Worm (Caenorhabditis elegans): ENCODE data around the gene hsp-25.
A peak's percentile ranks its signal among the peaks of the same experiment; 100 is the strongest.

hsp-25 gene

DNA sequence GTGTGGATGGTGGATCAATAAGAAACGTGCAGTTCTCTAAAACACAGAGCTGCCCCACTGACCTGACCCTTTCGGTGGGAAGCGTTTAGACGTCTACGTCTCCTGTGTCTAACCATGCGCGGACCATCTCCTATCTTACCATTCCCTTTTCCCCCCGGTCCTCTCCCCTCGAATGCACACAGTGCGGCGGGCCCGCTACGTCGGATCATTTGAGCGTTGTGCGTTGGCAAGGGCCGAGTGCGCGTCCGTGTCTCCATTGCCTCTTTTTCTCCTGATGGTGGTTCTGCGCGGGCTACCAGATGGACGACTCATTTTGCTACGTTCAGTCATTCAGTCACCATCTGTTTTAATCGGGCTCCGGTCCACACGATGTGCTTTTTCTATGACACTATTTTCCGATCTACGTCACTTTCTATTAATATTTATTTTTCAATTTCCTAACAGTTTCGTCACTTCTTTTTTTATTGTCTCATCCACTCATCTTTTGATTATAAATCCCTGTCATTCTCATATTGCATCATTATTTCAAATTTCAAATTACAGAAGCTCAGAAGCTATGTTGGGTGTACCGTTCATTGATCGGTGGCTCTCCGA lies 43.7 kb downstream of the hsp-25 start, which contains the start of gene inx-3:
TSS of gene inx-3 (plus strand) at position 544 of the 594 bp plus-strand sequence.
- TF ChIP-seq F49E8.2 (tag; optimal IDR thresholded peaks at IDR 0.05; ENCODE audit: insufficient read depth) (no peak), unc-62 (GFP tag; optimal IDR thresholded peaks at IDR 0.05) (no peak), ceh-79 (tag; optimal IDR thresholded peaks at IDR 0.05) (no peak), ceh-58 (GFP tag; IDR thresholded peaks at IDR 0.05) (no peak), akir-1 (GFP tag; optimal IDR thresholded peaks at IDR 0.05) (no peak), madf-6 (GFP tag; IDR thresholded peaks at IDR 0.05) (peak; percentile 32; the same call in 1 of the 2 replicates), sptf-2 (GFP tag; optimal IDR thresholded peaks at IDR 0.05) (no peak), ceh-91 (GFP tag; IDR thresholded peaks at IDR 0.05) (no peak), Y95B8A.8 (GFP tag; IDR thresholded peaks at IDR 0.05) (no peak), hmg-1.2 (GFP tag; IDR thresholded peaks at IDR 0.05) (peak; percentile 33; the same call in 1 of the 2 replicates), aptf-2 (GFP tag; conservative IDR thresholded peaks at IDR 0.05) (peak; percentile 48), mxl-1 (tag; optimal IDR thresholded peaks at IDR 0.05) (no peak), rcor-1 (GFP tag; IDR thresholded peaks at IDR 0.05) (no peak), snpc-1.1 (tag; optimal IDR thresholded peaks at IDR 0.05; ENCODE audit: insufficient read depth) (no peak), attf-5 (GFP tag; optimal IDR thresholded peaks at IDR 0.05) (no peak), B0019.2 (GFP tag; conservative IDR thresholded peaks at IDR 0.05) (no peak), F55B11.4 (tag; optimal IDR thresholded peaks at IDR 0.05; ENCODE audit: borderline replicate concordance, insufficient read depth) (no peak), hmg-20 (GFP tag; IDR thresholded peaks at IDR 0.05) (no peak), zfh-2 (GFP tag; conservative IDR thresholded peaks at IDR 0.05) (peak; percentile 88), K12H6.12 (tag; optimal IDR thresholded peaks at IDR 0.05) (no peak), nhr-120 (GFP tag; IDR thresholded peaks at IDR 0.05) (no peak), ets-4 (GFP tag; optimal IDR thresholded peaks at IDR 0.05) (no peak), nhr-80 (tag; optimal IDR thresholded peaks at IDR 0.05) (no peak), ztf-25 (GFP tag; IDR thresholded peaks at IDR 0.05) (no peak), F10E7.11 (tag; optimal IDR thresholded peaks at IDR 0.05) (no peak), F52B5.7 (tag; optimal IDR thresholded peaks at IDR 0.05) (no peak), F57A8.1 (GFP tag; optimal IDR thresholded peaks at IDR 0.05) (no peak), bed-2 (GFP tag; IDR thresholded peaks at IDR 0.05) (0 out of 2 replicates have a peak, but pooled peaks have one; percentile 19), Y56A3A.18 (GFP tag; IDR thresholded peaks at IDR 0.05) (no peak), mel-28 (tag; optimal IDR thresholded peaks at IDR 0.05; ENCODE audit: borderline replicate concordance) (no peak), pbrm-1 (GFP tag; IDR thresholded peaks at IDR 0.05) (no peak), rpc-1 (optimal IDR thresholded peaks at IDR 0.05) (no peak), rpc-1 (tag; optimal IDR thresholded peaks at IDR 0.05) (no peak), madf-8 (GFP tag; conservative IDR thresholded peaks at IDR 0.05) (no peak), lsy-27 (tag; optimal IDR thresholded peaks at IDR 0.05; ENCODE audit: borderline replicate concordance, insufficient read depth) (no peak), snpc-1.3 (tag; optimal IDR thresholded peaks at IDR 0.05; ENCODE audit: insufficient read depth) (no peak)

DNA sequence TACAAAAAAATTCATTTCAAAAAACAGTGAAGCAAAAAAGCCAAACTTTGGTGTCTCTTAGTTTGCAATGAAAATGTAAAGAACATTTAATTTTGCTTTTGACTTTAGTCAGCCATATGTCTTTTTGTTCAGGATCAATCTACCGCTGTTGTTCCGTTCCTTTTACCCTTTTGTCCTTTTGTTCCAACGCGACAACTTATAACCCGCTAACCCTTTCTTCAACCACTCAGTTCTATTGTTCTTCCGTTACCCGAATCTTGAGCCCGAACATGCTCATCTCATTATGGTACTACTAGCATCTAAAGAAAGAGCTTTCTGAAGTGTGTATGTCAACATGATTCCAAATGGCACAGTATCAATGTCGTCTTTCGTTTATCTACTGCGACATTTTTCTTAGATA lies 45.4 kb downstream of the hsp-25 start:
- TF ChIP-seq sptf-2 (GFP tag; optimal IDR thresholded peaks at IDR 0.05) (no peak), madf-10 (tag; optimal IDR thresholded peaks at IDR 0.05) (no peak), nhr-179 (tag; optimal IDR thresholded peaks at IDR 0.05) (no peak)
